Worm (Caenorhabditis elegans) whole organism, L4 larva: ENCODE results near the gene eppl-1.

Experiments used
- F37D6.2 ChIP-seq: sonication (generic microtip); optimal IDR thresholded peaks from 2 replicates; lab custom pipeline; 2016; ENCODE audit warnings: mild to moderate bottlenecking, missing genetic modification characterization, missing compliant biosample characterization
- F49E8.2 ChIP-seq: sonication (generic microtip); optimal IDR thresholded peaks from 2 replicates; lab custom pipeline; 2016; ENCODE audit warnings: missing compliant biosample characterization, mild to moderate bottlenecking, missing genetic modification characterization, borderline replicate concordance
- R02D3.7 ChIP-seq: fragments of 150-350 bp; sonication (generic microtip); optimal IDR thresholded peaks from 3 replicates; lab custom pipeline; 2014; ENCODE audit warnings: missing biosample characterization, missing genetic modification characterization
- Y105C5A.15 ChIP-seq: fragments of 200-800 bp; sonication (Bioruptor generic); IDR thresholded peaks from 2 replicates; pipeline ENCODE4 v1.3.6; 2022; ENCODE audit warnings: missing genetic modification characterization, missing compliant biosample characterization
- Y5F2A.4 ChIP-seq: fragments of 200-800 bp; sonication (Bioruptor generic); optimal IDR thresholded peaks from 2 replicates; lab custom pipeline; 2018; ENCODE audit warnings: mild to moderate bottlenecking, missing genetic modification characterization, missing compliant biosample characterization
- ZK546.5 ChIP-seq, 2 experiments: sonication (generic microtip); optimal IDR thresholded peaks; 2 replicates each; lab custom pipeline; 2017; ENCODE audit warnings: missing biosample characterization in 2 of 2, missing genetic modification characterization in 2 of 2
- aha-1 ChIP-seq: fragments of 150-350 bp; peaks from one replicate; lab custom pipeline; 2014; ENCODE audit warnings: missing biosample characterization, missing genetic modification characterization
- aly-2 ChIP-seq: sonication (generic microtip); optimal IDR thresholded peaks from 2 replicates; lab custom pipeline; 2018; ENCODE audit warnings: missing biosample characterization, missing genetic modification characterization
- arid-1 ChIP-seq: fragments of 200-800 bp; sonication (Bioruptor generic); conservative IDR thresholded peaks from 2 replicates; pipeline ENCODE4 v1.3.6; 2022; ENCODE audit warnings: missing genetic modification reagents, missing genetic modification characterization, missing compliant biosample characterization
- attf-4 ChIP-seq: sonication (generic microtip); optimal IDR thresholded peaks from 3 replicates; lab custom pipeline; 2017; ENCODE audit warnings: missing biosample characterization, missing genetic modification characterization
- ceh-44 ChIP-seq: fragments of 200-800 bp; sonication (Bioruptor generic); IDR thresholded peaks from 2 replicates; pipeline ENCODE4 v1.3.6; 2022; ENCODE audit warnings: missing genetic modification reagents, missing genetic modification characterization, missing compliant biosample characterization
- ceh-62 ChIP-seq: sonication (generic microtip); optimal IDR thresholded peaks from 2 replicates; lab custom pipeline; 2017; ENCODE audit warnings: missing biosample characterization, missing genetic modification characterization
- cey-2 ChIP-seq: sonication (generic microtip); optimal IDR thresholded peaks from 3 replicates; lab custom pipeline; 2017; ENCODE audit warnings: missing genetic modification characterization, mild to moderate bottlenecking, missing compliant biosample characterization, antibody characterized with exemption, borderline replicate concordance; ENCODE audit not compliant: insufficient read depth
- daf-19 ChIP-seq: fragments of 200-800 bp; sonication (Bioruptor generic); conservative IDR thresholded peaks from 2 replicates; pipeline ENCODE4 v1.3.6; 2022; ENCODE audit warnings: missing genetic modification characterization, missing compliant biosample characterization
- dmd-8 ChIP-seq: fragments of 200-800 bp; sonication (Bioruptor generic); IDR thresholded peaks from 2 replicates; pipeline ENCODE4 v1.3.6; 2022; ENCODE audit warnings: missing genetic modification characterization, missing compliant biosample characterization
- dpl-1 ChIP-seq: fragments of 150-350 bp; optimal IDR thresholded peaks from 2 replicates; lab custom pipeline; 2014; ENCODE audit warnings: missing biosample characterization, missing genetic modification reagents, missing genetic modification characterization
- duxl-1 ChIP-seq: sonication (generic microtip); optimal IDR thresholded peaks from 2 replicates; lab custom pipeline; 2016; ENCODE audit warnings: mild to moderate bottlenecking, missing genetic modification characterization, moderate library complexity, missing compliant biosample characterization; ENCODE audit not compliant: poor library complexity
- fkh-10 ChIP-seq: fragments of 150-350 bp; optimal IDR thresholded peaks from 2 replicates; lab custom pipeline; 2014; ENCODE audit warnings: missing biosample characterization, missing genetic modification reagents, missing genetic modification characterization
- gei-8 ChIP-seq: fragments of 200-800 bp; sonication (Bioruptor generic); optimal IDR thresholded peaks from 2 replicates; lab custom pipeline; 2018; ENCODE audit warnings: mild to moderate bottlenecking, missing genetic modification characterization, missing compliant biosample characterization
- hif-1 ChIP-seq, 2 experiments: sonication (generic microtip); optimal IDR thresholded peaks; 2 replicates each; lab custom pipeline; 2016 to 2017; ENCODE audit warnings: missing compliant biosample characterization in 2 of 2, missing genetic modification characterization in 2 of 2, missing genetic modification reagents in 2 of 2, missing genotype in 2 of 2, mild to moderate bottlenecking in 1 of 2
- hmg-1.1 ChIP-seq: fragments of 200-800 bp; sonication (Bioruptor generic); IDR thresholded peaks from 2 replicates; pipeline ENCODE4 v1.3.6; 2022; ENCODE audit warnings: missing genetic modification reagents, missing genetic modification characterization, missing compliant biosample characterization
- jun-1 ChIP-seq: fragments of 150-350 bp; optimal IDR thresholded peaks from 2 replicates; lab custom pipeline; 2014; ENCODE audit warnings: missing biosample characterization, missing genetic modification reagents, missing genetic modification characterization
- lin-13 ChIP-seq: fragments of 150-350 bp; optimal IDR thresholded peaks from 2 replicates; lab custom pipeline; 2014; ENCODE audit warnings: missing biosample characterization, missing genetic modification reagents, missing genetic modification characterization
- lin-15B ChIP-seq: fragments of 150-350 bp; sonication (generic microtip); optimal IDR thresholded peaks from 3 replicates; lab custom pipeline; 2014; ENCODE audit warnings: missing biosample characterization, missing genetic modification characterization
- lin-29 ChIP-seq: fragments of 200-800 bp; sonication (Bioruptor generic); IDR thresholded peaks from 2 replicates; pipeline ENCODE4 v1.3.6; 2022; ENCODE audit warnings: missing genetic modification reagents, missing genetic modification characterization, missing compliant biosample characterization
- lin-38 ChIP-seq: fragments of 200-800 bp; sonication (Bioruptor generic); IDR thresholded peaks from 2 replicates; pipeline ENCODE4 v1.3.6; 2022; ENCODE audit warnings: missing genetic modification reagents, missing genetic modification characterization, missing compliant biosample characterization
- madf-5 ChIP-seq, 2 experiments: fragments of 200-800 bp; sonication (Bioruptor generic); IDR thresholded peaks; 2 replicates each; pipeline ENCODE4 v1.3.6; 2022; ENCODE audit warnings: missing compliant biosample characterization in 2 of 2, missing genetic modification characterization in 2 of 2
- mxl-2 ChIP-seq: fragments of 200-800 bp; sonication (Bioruptor generic); conservative IDR thresholded peaks from 2 replicates; pipeline ENCODE4 v1.3.6; 2022; ENCODE audit warnings: missing genetic modification reagents, missing genetic modification characterization, missing compliant biosample characterization
- nhr-10 ChIP-seq: fragments of 150-350 bp; optimal IDR thresholded peaks from 2 replicates; lab custom pipeline; 2014; ENCODE audit warnings: missing biosample characterization, missing genetic modification characterization
- nhr-237 ChIP-seq: sonication (generic microtip); optimal IDR thresholded peaks from 2 replicates; lab custom pipeline; 2017; ENCODE audit warnings: missing biosample characterization, missing genetic modification characterization
- nhr-25 ChIP-seq: sonication (generic microtip); optimal IDR thresholded peaks from 2 replicates; lab custom pipeline; 2017; ENCODE audit warnings: missing genetic modification characterization, mild to moderate bottlenecking, missing compliant biosample characterization, antibody characterized with exemption, moderate library complexity, borderline replicate concordance; ENCODE audit not compliant: insufficient read depth
- nhr-42 ChIP-seq: fragments of 200-800 bp; sonication (Bioruptor generic); IDR thresholded peaks from 2 replicates; pipeline ENCODE4 v1.3.6; 2022; ENCODE audit warnings: missing genetic modification characterization, missing compliant biosample characterization
- nhr-6 ChIP-seq: fragments of 150-350 bp; optimal IDR thresholded peaks from 2 replicates; lab custom pipeline; 2014; ENCODE audit warnings: missing biosample characterization, missing genetic modification characterization
- nhr-76 ChIP-seq: fragments of 150-350 bp; optimal IDR thresholded peaks from 2 replicates; lab custom pipeline; 2014; ENCODE audit warnings: missing biosample characterization, missing genetic modification characterization
- php-3 ChIP-seq: fragments of 200-800 bp; sonication (Bioruptor generic); IDR thresholded peaks from 2 replicates; pipeline ENCODE4 v1.3.6; 2022; ENCODE audit warnings: missing genetic modification reagents, missing genetic modification characterization, missing compliant biosample characterization
- sdz-12 ChIP-seq: fragments of 200-800 bp; sonication (Bioruptor generic); optimal IDR thresholded peaks from 2 replicates; lab custom pipeline; 2018; ENCODE audit warnings: mild to moderate bottlenecking, missing genetic modification characterization, missing compliant biosample characterization
- set-16 ChIP-seq: fragments of 200-800 bp; sonication (Bioruptor generic); IDR thresholded peaks from 2 replicates; pipeline ENCODE4 v1.3.6; 2022; ENCODE audit warnings: missing genetic modification reagents, missing genetic modification characterization, missing compliant biosample characterization
- skn-1 ChIP-seq: fragments of 150-350 bp; optimal IDR thresholded peaks from 2 replicates; lab custom pipeline; 2014; ENCODE audit warnings: missing biosample characterization, missing genetic modification characterization
- tag-97 ChIP-seq: fragments of 200-800 bp; sonication (Bioruptor generic); IDR thresholded peaks from 2 replicates; pipeline ENCODE4 v1.3.6; 2022; ENCODE audit warnings: missing genetic modification characterization, missing compliant biosample characterization
- tra-1 ChIP-seq: fragments of 200-800 bp; sonication (Bioruptor generic); IDR thresholded peaks from 2 replicates; pipeline ENCODE4 v1.3.6; 2022; ENCODE audit warnings: missing genetic modification reagents, missing genetic modification characterization, missing compliant biosample characterization
- unc-62 ChIP-seq, 3 experiments: fragments of 150-350 bp in 1 of 3; sonication (generic microtip); optimal IDR thresholded peaks in 2 of 3; peaks in 1 of 3; 1 replicate in 1 of 3; 2 replicates in 2 of 3; lab custom pipeline; 2014 to 2017; ENCODE audit warnings: missing biosample characterization in 3 of 3, missing genetic modification characterization in 3 of 3, missing genetic modification reagents in 3 of 3, missing genotype in 1 of 3
- vab-7 ChIP-seq: fragments of 200-800 bp; sonication (Bioruptor generic); IDR thresholded peaks from 2 replicates; pipeline ENCODE4 v1.3.6; 2022; ENCODE audit warnings: missing genetic modification reagents, missing genetic modification characterization, missing compliant biosample characterization
- zfp-2 ChIP-seq: sonication (generic microtip); optimal IDR thresholded peaks from 2 replicates; lab custom pipeline; 2016; ENCODE audit warnings: mild to moderate bottlenecking, missing genetic modification characterization, missing compliant biosample characterization
- zfp-3 ChIP-seq: fragments of 200-800 bp; sonication (Bioruptor generic); conservative IDR thresholded peaks from 2 replicates; pipeline ENCODE4 v1.3.6; 2022; ENCODE audit warnings: missing genetic modification reagents, missing genetic modification characterization, missing compliant biosample characterization
- zip-11 ChIP-seq: fragments of 200-800 bp; sonication (Bioruptor generic); IDR thresholded peaks from 2 replicates; pipeline ENCODE4 v1.3.6; 2022; ENCODE audit warnings: missing genetic modification characterization, missing compliant biosample characterization
- ztf-11 ChIP-seq: fragments of 150-350 bp; optimal IDR thresholded peaks from 2 replicates; lab custom pipeline; 2014; ENCODE audit warnings: missing biosample characterization, missing genetic modification characterization

The eppl-1 gene

DNA sequence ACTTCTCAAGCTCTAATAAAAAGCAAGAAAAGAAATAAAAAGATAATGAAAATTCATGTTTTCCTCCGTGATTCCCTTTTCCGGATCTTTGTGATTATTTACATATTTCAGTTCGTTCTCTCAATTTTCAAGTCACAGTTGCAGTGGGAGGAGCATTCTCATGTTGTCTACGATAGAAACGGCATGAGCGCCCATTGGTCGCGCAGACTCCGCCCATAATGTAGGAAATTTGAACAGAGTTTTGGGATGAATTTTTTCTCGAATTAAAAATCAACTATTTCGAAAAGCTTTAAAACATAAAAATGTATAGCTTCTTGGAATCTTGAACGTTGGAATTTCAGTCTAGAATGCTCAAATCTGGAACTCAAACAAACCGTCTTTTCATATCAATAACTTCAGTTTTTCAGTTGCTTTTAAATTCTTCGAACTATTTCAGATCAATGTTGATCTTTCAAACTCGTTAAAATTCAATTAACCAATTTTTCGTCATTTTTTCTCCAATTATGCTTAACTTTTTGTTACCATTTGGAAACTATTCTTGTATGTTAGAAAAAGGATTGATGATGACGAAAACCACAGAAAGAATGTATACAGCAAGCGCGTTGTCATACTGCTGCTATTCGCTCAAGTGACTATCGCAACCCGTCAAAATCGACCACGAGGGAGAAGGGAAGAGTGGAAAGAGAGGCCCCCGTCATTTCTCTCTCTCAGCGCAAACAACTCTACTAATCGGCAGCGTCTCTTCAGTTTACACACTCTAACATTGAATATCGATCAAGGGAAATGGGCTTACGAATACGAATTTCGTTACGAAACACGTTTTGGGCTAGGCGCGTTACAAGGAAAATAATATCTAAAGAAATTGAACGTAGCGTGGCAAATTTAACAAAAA lies 19.7 kb downstream of the eppl-1 start (continued):
- TF ChIP-seq daf-19 (GFP tag; lab: Robert Waterston, UW) = no peak
- TF ChIP-seq zip-11 (GFP tag; lab: Robert Waterston, UW) = 0 out of 2 replicates have a peak, but pooled peaks have one; percentile 15
- no peak for TF ChIP-seq ceh-44
- no peak for TF ChIP-seq nhr-76
- TF ChIP-seq hif-1 (tag; optimal IDR thresholded peaks at IDR 0.05; lab: Kevin White, UChicago) = peak in 1 of 2 experiments; percentile 29
- no peak for TF ChIP-seq zfp-2 (tag; lab: Kevin White, UChicago)
- peak; percentile 95 for TF ChIP-seq Y105C5A.15 (GFP tag; lab: Robert Waterston, UW)
- TF ChIP-seq lin-13 (GFP tag; lab: Kevin White, UChicago) = peak; percentile 55
- TF ChIP-seq hmg-1.1 (GFP tag; lab: Robert Waterston, UW) = peak; percentile 78
- TF ChIP-seq zfp-3 (GFP tag; lab: Robert Waterston, UW) = peak; percentile 71; the same call in 1 of the 2 replicates
- no peak for TF ChIP-seq fkh-10 (GFP tag; lab: Kevin White, UChicago)
- peak; percentile 33 for TF ChIP-seq ceh-62 (tag; lab: Kevin White, UChicago)
- no peak for TF ChIP-seq aly-2 (tag; lab: Kevin White, UChicago)
- TF ChIP-seq nhr-25 (tag; lab: Kevin White, UChicago) = no peak
- TF ChIP-seq vab-7 (GFP tag; lab: Robert Waterston, UW) = peak; percentile 49
- TF ChIP-seq gei-8 (GFP tag; lab: Kevin White, UChicago) = no peak
- peak; percentile 65 for TF ChIP-seq php-3
- peak; percentile 38 for TF ChIP-seq nhr-6 (tag; lab: Kevin White, UChicago)
- no peak for TF ChIP-seq cey-2 (tag; lab: Kevin White, UChicago)
- peak; percentile 20 for TF ChIP-seq sdz-12

DNA sequence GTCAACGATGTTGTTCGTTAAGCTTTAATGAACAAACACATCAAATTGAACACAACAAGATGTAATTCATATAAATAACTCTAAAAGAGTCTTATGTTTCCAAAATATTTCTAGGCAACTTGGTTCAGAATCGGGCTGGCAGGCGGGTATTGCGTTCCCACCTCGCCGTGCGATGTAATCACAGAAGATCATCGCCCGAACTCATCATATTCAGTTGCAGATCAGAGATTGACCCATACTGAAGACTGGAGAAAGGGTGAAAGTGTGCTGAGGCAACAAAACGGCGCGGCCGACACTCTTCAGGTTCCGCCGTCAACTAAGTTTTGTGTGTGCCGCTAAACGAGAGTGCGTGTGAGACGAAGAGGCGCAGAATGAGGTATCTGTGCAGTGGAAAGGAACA lies 23.1 kb downstream of the eppl-1 start:
- TF ChIP-seq skn-1 (tag; lab: Kevin White, UChicago) = no peak
- TF ChIP-seq R02D3.7 (tag; lab: Kevin White, UChicago) = no peak
- TF ChIP-seq tra-1 = peak; percentile 59
- peak; percentile 81 for TF ChIP-seq lin-38
- TF ChIP-seq duxl-1 (tag; lab: Kevin White, UChicago) = peak; percentile 80
- TF ChIP-seq tag-97 (GFP tag; lab: Robert Waterston, UW) = 0 out of 2 replicates have a peak, but pooled peaks have one; percentile 21
- no peak for TF ChIP-seq lin-15B (tag; lab: Kevin White, UChicago)
- no peak for TF ChIP-seq mxl-2 (GFP tag; lab: Robert Waterston, UW)
- TF ChIP-seq jun-1 = peak; percentile 38
- TF ChIP-seq F37D6.2 = peak; percentile 60
- TF ChIP-seq attf-4 (tag; lab: Kevin White, UChicago) = no peak
- TF ChIP-seq dpl-1 (GFP tag; lab: Kevin White, UChicago) = peak; percentile 55
- peak; percentile 96 for TF ChIP-seq F49E8.2 (tag; lab: Kevin White, UChicago)
- peak; percentile 88 for TF ChIP-seq arid-1
- TF ChIP-seq nhr-10 (tag; lab: Kevin White, UChicago) = peak; percentile 38
- no peak for TF ChIP-seq lin-29
- TF ChIP-seq dmd-8 (GFP tag; lab: Robert Waterston, UW) = 0 out of 2 replicates have a peak, but pooled peaks have one; percentile 28
- peak; percentile 100 for TF ChIP-seq ceh-44
- no peak for TF ChIP-seq Y5F2A.4 (GFP tag; lab: Kevin White, UChicago)
- peak; percentile 78 for TF ChIP-seq lin-13 (GFP tag; lab: Kevin White, UChicago)
- TF ChIP-seq nhr-42 (GFP tag; lab: Robert Waterston, UW) = no peak; the same call in none of the 2 replicates
- TF ChIP-seq madf-5 (GFP tag; IDR thresholded peaks at IDR 0.05; lab: Robert Waterston, UW) = 0 out of 4 replicates have a peak, but pooled peaks of 1 of the 2 experiments have one; percentile 31
- TF ChIP-seq unc-62 (GFP tag; optimal IDR thresholded peaks at IDR 0.05 in 1 of 2; lab: Kevin White, UChicago) = peak in 1 of 2 experiments; percentile 79
- TF ChIP-seq unc-62 (tag; optimal IDR thresholded peaks at IDR 0.05; lab: Kevin White, UChicago) = no peak
- TF ChIP-seq ztf-11 (tag; lab: Kevin White, UChicago) = no peak
- TF ChIP-seq ZK546.5 (tag; optimal IDR thresholded peaks at IDR 0.05; lab: Kevin White, UChicago) = no peak
- TF ChIP-seq aha-1 (tag; lab: Kevin White, UChicago) = peak; percentile 73
- TF ChIP-seq nhr-237 (tag; lab: Kevin White, UChicago) = no peak
- 0 out of 2 replicates have a peak, but pooled peaks have one; percentile 52 for TF ChIP-seq Y105C5A.15 (GFP tag; lab: Robert Waterston, UW)
- no peak for TF ChIP-seq nhr-25 (tag; lab: Kevin White, UChicago)
- TF ChIP-seq set-16 (GFP tag; lab: Robert Waterston, UW) = no peak
